Worm (Caenorhabditis elegans) whole organism, L4 larva: ENCODE data around the gene C54D10.9.

ENCODE experiments used
- D1046.2 ChIP-seq: fragments of 200-800 bp; sonication (Bioruptor generic); IDR thresholded peaks from 2 replicates; pipeline ENCODE4 v1.3.6; 2022; ENCODE audit warnings: missing genetic modification characterization, missing compliant biosample characterization
- F10B5.3 ChIP-seq: sonication (generic microtip); optimal IDR thresholded peaks from 2 replicates; lab custom pipeline; 2016; ENCODE audit warnings: mild to moderate bottlenecking, missing genetic modification characterization, missing compliant biosample characterization
- F44E2.7 ChIP-seq: fragments of 200-800 bp; sonication (Bioruptor generic); IDR thresholded peaks from 2 replicates; pipeline ENCODE4 v2.1.2; 2022; ENCODE audit warnings: missing genetic modification characterization, missing compliant biosample characterization
- F49E8.2 ChIP-seq: sonication (generic microtip); optimal IDR thresholded peaks from 2 replicates; lab custom pipeline; 2016; ENCODE audit warnings: missing compliant biosample characterization, mild to moderate bottlenecking, missing genetic modification characterization, borderline replicate concordance
- R02D3.7 ChIP-seq: fragments of 150-350 bp; sonication (generic microtip); optimal IDR thresholded peaks from 3 replicates; lab custom pipeline; 2014; ENCODE audit warnings: missing biosample characterization, missing genetic modification characterization
- T20F7.1 ChIP-seq: fragments of 200-800 bp; sonication (Bioruptor generic); optimal IDR thresholded peaks from 2 replicates; lab custom pipeline; 2018; ENCODE audit warnings: mild to moderate bottlenecking, missing genetic modification characterization, missing compliant biosample characterization
- T26A8.4 ChIP-seq: fragments of 200-800 bp; sonication (Bioruptor generic); IDR thresholded peaks from 2 replicates; pipeline ENCODE4 v1.3.6; 2022; ENCODE audit warnings: missing genetic modification characterization, missing compliant biosample characterization
- Y105C5A.15 ChIP-seq: fragments of 200-800 bp; sonication (Bioruptor generic); IDR thresholded peaks from 2 replicates; pipeline ENCODE4 v1.3.6; 2022; ENCODE audit warnings: missing genetic modification characterization, missing compliant biosample characterization
- Y75B8A.6 ChIP-seq: fragments of 200-800 bp; sonication (Bioruptor generic); IDR thresholded peaks from 2 replicates; pipeline ENCODE4 v1.3.6; 2022; ENCODE audit warnings: missing genetic modification reagents, missing genetic modification characterization, missing compliant biosample characterization
- ZK337.2 ChIP-seq: fragments of 200-800 bp; sonication (Bioruptor generic); IDR thresholded peaks from 2 replicates; pipeline ENCODE4 v1.3.6; 2022; ENCODE audit warnings: missing genetic modification reagents, missing genetic modification characterization, missing compliant biosample characterization
- aly-2 ChIP-seq: sonication (generic microtip); optimal IDR thresholded peaks from 2 replicates; lab custom pipeline; 2018; ENCODE audit warnings: missing biosample characterization, missing genetic modification characterization
- arid-1 ChIP-seq: fragments of 200-800 bp; sonication (Bioruptor generic); conservative IDR thresholded peaks from 2 replicates; pipeline ENCODE4 v1.3.6; 2022; ENCODE audit warnings: missing genetic modification reagents, missing genetic modification characterization, missing compliant biosample characterization
- ceh-20 ChIP-seq: fragments of 200-800 bp; sonication (Bioruptor generic); IDR thresholded peaks from 2 replicates; pipeline ENCODE4 v1.3.6; 2022; ENCODE audit warnings: missing genetic modification reagents, missing genetic modification characterization, missing compliant biosample characterization
- cey-2 ChIP-seq: sonication (generic microtip); optimal IDR thresholded peaks from 3 replicates; lab custom pipeline; 2017; ENCODE audit warnings: missing genetic modification characterization, mild to moderate bottlenecking, missing compliant biosample characterization, antibody characterized with exemption, borderline replicate concordance; ENCODE audit not compliant: insufficient read depth
- daf-16 ChIP-seq, 3 experiments: sonication (generic microtip); optimal IDR thresholded peaks; 2 replicates each; lab custom pipeline; 2016 to 2017; ENCODE audit warnings: missing genetic modification characterization in 3 of 3, missing genetic modification reagents in 3 of 3, mild to moderate bottlenecking in 2 of 3, missing compliant biosample characterization in 2 of 3, missing biosample characterization in 1 of 3, moderate library complexity in 1 of 3
- daf-19 ChIP-seq: fragments of 200-800 bp; sonication (Bioruptor generic); conservative IDR thresholded peaks from 2 replicates; pipeline ENCODE4 v1.3.6; 2022; ENCODE audit warnings: missing genetic modification characterization, missing compliant biosample characterization
- dmd-6 ChIP-seq: fragments of 200-800 bp; sonication (Bioruptor generic); IDR thresholded peaks from 2 replicates; pipeline ENCODE4 v1.3.6; 2022; ENCODE audit warnings: missing genetic modification reagents, missing genetic modification characterization, missing compliant biosample characterization
- dmd-8 ChIP-seq: fragments of 200-800 bp; sonication (Bioruptor generic); IDR thresholded peaks from 2 replicates; pipeline ENCODE4 v1.3.6; 2022; ENCODE audit warnings: missing genetic modification characterization, missing compliant biosample characterization
- dpl-1 ChIP-seq: fragments of 150-350 bp; optimal IDR thresholded peaks from 2 replicates; lab custom pipeline; 2014; ENCODE audit warnings: missing biosample characterization, missing genetic modification reagents, missing genetic modification characterization
- dve-1 ChIP-seq: sonication (generic microtip); optimal IDR thresholded peaks from 2 replicates; lab custom pipeline; 2017; ENCODE audit warnings: antibody characterized with exemption, mild to moderate bottlenecking, missing genetic modification characterization, missing compliant biosample characterization; ENCODE audit not compliant: insufficient read depth
- hif-1 ChIP-seq, 2 experiments: sonication (generic microtip); optimal IDR thresholded peaks; 2 replicates each; lab custom pipeline; 2016 to 2017; ENCODE audit warnings: missing compliant biosample characterization in 2 of 2, missing genetic modification characterization in 2 of 2, missing genetic modification reagents in 2 of 2, missing genotype in 2 of 2, mild to moderate bottlenecking in 1 of 2
- hlh-30 ChIP-seq: sonication (generic microtip); optimal IDR thresholded peaks from 2 replicates; lab custom pipeline; 2017; ENCODE audit warnings: antibody characterized with exemption, mild to moderate bottlenecking, missing genetic modification characterization, missing compliant biosample characterization; ENCODE audit not compliant: insufficient read depth
- hmg-1.1 ChIP-seq: fragments of 200-800 bp; sonication (Bioruptor generic); IDR thresholded peaks from 2 replicates; pipeline ENCODE4 v1.3.6; 2022; ENCODE audit warnings: missing genetic modification reagents, missing genetic modification characterization, missing compliant biosample characterization
- jun-1 ChIP-seq: fragments of 150-350 bp; optimal IDR thresholded peaks from 2 replicates; lab custom pipeline; 2014; ENCODE audit warnings: missing biosample characterization, missing genetic modification reagents, missing genetic modification characterization
- lin-1 ChIP-seq: fragments of 200-800 bp; sonication (Bioruptor generic); IDR thresholded peaks from 2 replicates; pipeline ENCODE4 v1.3.6; 2022; ENCODE audit warnings: missing genetic modification reagents, missing genetic modification characterization, missing compliant biosample characterization
- lin-13 ChIP-seq: fragments of 150-350 bp; optimal IDR thresholded peaks from 2 replicates; lab custom pipeline; 2014; ENCODE audit warnings: missing biosample characterization, missing genetic modification reagents, missing genetic modification characterization
- lin-15B ChIP-seq: fragments of 150-350 bp; sonication (generic microtip); optimal IDR thresholded peaks from 3 replicates; lab custom pipeline; 2014; ENCODE audit warnings: missing biosample characterization, missing genetic modification characterization
- lin-29 ChIP-seq: fragments of 200-800 bp; sonication (Bioruptor generic); IDR thresholded peaks from 2 replicates; pipeline ENCODE4 v1.3.6; 2022; ENCODE audit warnings: missing genetic modification reagents, missing genetic modification characterization, missing compliant biosample characterization
- lin-38 ChIP-seq: fragments of 200-800 bp; sonication (Bioruptor generic); IDR thresholded peaks from 2 replicates; pipeline ENCODE4 v1.3.6; 2022; ENCODE audit warnings: missing genetic modification reagents, missing genetic modification characterization, missing compliant biosample characterization
- lir-3 ChIP-seq: sonication (generic microtip); optimal IDR thresholded peaks from 2 replicates; lab custom pipeline; 2016; ENCODE audit warnings: mild to moderate bottlenecking, missing genetic modification characterization, missing compliant biosample characterization
- mdl-1 ChIP-seq, 2 experiments: fragments of 150-350 bp in 1 of 2; sonication (generic microtip) in 1 of 2; optimal IDR thresholded peaks; 2 replicates each; lab custom pipeline; 2014 to 2017; ENCODE audit warnings: missing biosample characterization in 2 of 2, missing genetic modification characterization in 2 of 2
- mes-2 ChIP-seq: sonication (generic microtip); optimal IDR thresholded peaks from 2 replicates; lab custom pipeline; 2016; ENCODE audit warnings: missing genotype, mild to moderate bottlenecking, missing genetic modification characterization, missing compliant biosample characterization; ENCODE audit not compliant: poor library complexity, severe bottlenecking
- mxl-2 ChIP-seq: fragments of 200-800 bp; sonication (Bioruptor generic); conservative IDR thresholded peaks from 2 replicates; pipeline ENCODE4 v1.3.6; 2022; ENCODE audit warnings: missing genetic modification reagents, missing genetic modification characterization, missing compliant biosample characterization
- mxl-3 ChIP-seq: fragments of 200-800 bp; sonication (Bioruptor generic); optimal IDR thresholded peaks from 2 replicates; lab custom pipeline; 2018; ENCODE audit warnings: mild to moderate bottlenecking, missing genetic modification characterization, missing compliant biosample characterization
- nhr-102 ChIP-seq: sonication (generic microtip); optimal IDR thresholded peaks from 2 replicates; lab custom pipeline; 2016; ENCODE audit warnings: mild to moderate bottlenecking, missing genetic modification characterization, moderate library complexity, missing compliant biosample characterization
- pha-4 ChIP-seq, 2 experiments: fragments of 150-350 bp in 1 of 2; fragments of 200-800 bp in 1 of 2; sonication (Bioruptor generic) in 1 of 2; IDR thresholded peaks in 1 of 2; optimal IDR thresholded peaks in 1 of 2; 2 replicates each; pipeline versions ENCODE4 v1.3.6 to Lab custom; 2014 to 2022; ENCODE audit warnings: missing genetic modification characterization in 2 of 2, missing genetic modification reagents in 2 of 2, missing biosample characterization in 1 of 2, missing compliant biosample characterization in 1 of 2
- rbr-2 ChIP-seq: sonication (generic microtip); optimal IDR thresholded peaks from 2 replicates; lab custom pipeline; 2016; ENCODE audit warnings: missing genotype, missing genetic modification characterization, missing compliant biosample characterization
- saeg-2 ChIP-seq: fragments of 200-800 bp; sonication (Bioruptor generic); IDR thresholded peaks from 2 replicates; pipeline ENCODE4 v1.3.6; 2022; ENCODE audit warnings: missing genetic modification reagents, missing genetic modification characterization, missing compliant biosample characterization
- sdz-12 ChIP-seq: fragments of 200-800 bp; sonication (Bioruptor generic); optimal IDR thresholded peaks from 2 replicates; lab custom pipeline; 2018; ENCODE audit warnings: mild to moderate bottlenecking, missing genetic modification characterization, missing compliant biosample characterization
- set-16 ChIP-seq: fragments of 200-800 bp; sonication (Bioruptor generic); IDR thresholded peaks from 2 replicates; pipeline ENCODE4 v1.3.6; 2022; ENCODE audit warnings: missing genetic modification reagents, missing genetic modification characterization, missing compliant biosample characterization
- tag-97 ChIP-seq: fragments of 200-800 bp; sonication (Bioruptor generic); IDR thresholded peaks from 2 replicates; pipeline ENCODE4 v1.3.6; 2022; ENCODE audit warnings: missing genetic modification characterization, missing compliant biosample characterization
- tra-1 ChIP-seq: fragments of 200-800 bp; sonication (Bioruptor generic); IDR thresholded peaks from 2 replicates; pipeline ENCODE4 v1.3.6; 2022; ENCODE audit warnings: missing genetic modification reagents, missing genetic modification characterization, missing compliant biosample characterization
- vab-7 ChIP-seq: fragments of 200-800 bp; sonication (Bioruptor generic); IDR thresholded peaks from 2 replicates; pipeline ENCODE4 v1.3.6; 2022; ENCODE audit warnings: missing genetic modification reagents, missing genetic modification characterization, missing compliant biosample characterization
- zfp-2 ChIP-seq: sonication (generic microtip); optimal IDR thresholded peaks from 2 replicates; lab custom pipeline; 2016; ENCODE audit warnings: mild to moderate bottlenecking, missing genetic modification characterization, missing compliant biosample characterization
- zfp-3 ChIP-seq: fragments of 200-800 bp; sonication (Bioruptor generic); conservative IDR thresholded peaks from 2 replicates; pipeline ENCODE4 v1.3.6; 2022; ENCODE audit warnings: missing genetic modification reagents, missing genetic modification characterization, missing compliant biosample characterization
- zip-2 ChIP-seq: fragments of 150-350 bp; optimal IDR thresholded peaks from 2 replicates; lab custom pipeline; 2014; ENCODE audit warnings: missing biosample characterization, missing genetic modification characterization
- ztf-11 ChIP-seq: fragments of 150-350 bp; optimal IDR thresholded peaks from 2 replicates; lab custom pipeline; 2014; ENCODE audit warnings: missing biosample characterization, missing genetic modification characterization
- ztf-7 ChIP-seq: fragments of 150-350 bp; optimal IDR thresholded peaks from 2 replicates; lab custom pipeline; 2014; ENCODE audit warnings: missing biosample characterization, missing genetic modification characterization

Gene C54D10.9

ce11 chrV:12491070-12491643 is 44.2 kb downstream of the C54D10.9 start:
- TF ChIP-seq hmg-1.1 (GFP tag; lab: Robert Waterston, UW) = peak; percentile 63; the same call in 1 of the 2 replicates
- peak; percentile 68 for TF ChIP-seq lin-38 (GFP tag; lab: Robert Waterston, UW)
- TF ChIP-seq pha-4 (GFP tag; IDR thresholded peaks at IDR 0.05; lab: Robert Waterston, UW) = peak; percentile 60; the same call in 1 of the 2 replicates
- TF ChIP-seq pha-4 (tag; optimal IDR thresholded peaks at IDR 0.05; lab: Kevin White, UChicago) = no peak
- no peak for TF ChIP-seq F44E2.7 (GFP tag; lab: Robert Waterston, UW)
- TF ChIP-seq rbr-2 (tag; lab: Kevin White, UChicago) = peak; percentile 60
- no peak for TF ChIP-seq D1046.2 (GFP tag; lab: Robert Waterston, UW)
- peak; percentile 76 for TF ChIP-seq arid-1 (GFP tag; lab: Robert Waterston, UW)
- peak; percentile 92 for TF ChIP-seq F49E8.2 (tag; lab: Kevin White, UChicago)
- TF ChIP-seq Y75B8A.6 = no peak
- TF ChIP-seq dpl-1 (GFP tag; lab: Kevin White, UChicago) = peak; percentile 28
- 0 out of 2 replicates have a peak, but pooled peaks have one; percentile 30 for TF ChIP-seq zfp-3 (GFP tag; lab: Robert Waterston, UW)
- no peak for TF ChIP-seq set-16
- TF ChIP-seq ztf-11 (tag; lab: Kevin White, UChicago) = no peak
- TF ChIP-seq lin-13 (GFP tag; lab: Kevin White, UChicago) = peak; percentile 74
- no peak for TF ChIP-seq lin-29 (GFP tag; lab: Robert Waterston, UW)
- TF ChIP-seq hlh-30 = peak; percentile 70
- TF ChIP-seq Y105C5A.15 (GFP tag; lab: Robert Waterston, UW) = no peak
- 0 out of 2 replicates have a peak, but pooled peaks have one; percentile 29 for TF ChIP-seq dmd-8
- TF ChIP-seq daf-19 (GFP tag; lab: Robert Waterston, UW) = no peak
- TF ChIP-seq lir-3 = no peak
- TF ChIP-seq zip-2 (tag; lab: Kevin White, UChicago) = peak; percentile 16
- TF ChIP-seq vab-7 = no peak
- no peak for TF ChIP-seq jun-1
- TF ChIP-seq ceh-20 (GFP tag; lab: Robert Waterston, UW) = no peak
- TF ChIP-seq F10B5.3 (tag; lab: Kevin White, UChicago) = peak; percentile 77
- TF ChIP-seq mxl-2 (GFP tag; lab: Robert Waterston, UW) = no peak
- no peak for TF ChIP-seq sdz-12 (GFP tag; lab: Kevin White, UChicago)
- no peak for TF ChIP-seq hif-1 (tag; optimal IDR thresholded peaks at IDR 0.05; lab: Kevin White, UChicago)
- TF ChIP-seq mxl-3 (GFP tag; lab: Kevin White, UChicago) = peak; percentile 54
- peak; percentile 68 for TF ChIP-seq dmd-6 (GFP tag; lab: Robert Waterston, UW)
- no peak for TF ChIP-seq aly-2 (tag; lab: Kevin White, UChicago)
- peak; percentile 44 for TF ChIP-seq T20F7.1 (GFP tag; lab: Kevin White, UChicago)
- peak; percentile 92 for TF ChIP-seq dve-1 (tag; lab: Kevin White, UChicago)
- peak; percentile 31 to 47 for TF ChIP-seq mdl-1 (tag; optimal IDR thresholded peaks at IDR 0.05; lab: Kevin White, UChicago)
- peak; percentile 55; the same call in 1 of the 2 replicates for TF ChIP-seq tra-1 (GFP tag; lab: Robert Waterston, UW)
- TF ChIP-seq tag-97 = no peak
- no peak for TF ChIP-seq R02D3.7 (tag; lab: Kevin White, UChicago)
- TF ChIP-seq ztf-7 (tag; lab: Kevin White, UChicago) = peak; percentile 52
- peak; percentile 85 for TF ChIP-seq nhr-102 (tag; lab: Kevin White, UChicago)
- no peak for TF ChIP-seq cey-2
- no peak for TF ChIP-seq saeg-2
- peak; percentile 92 for TF ChIP-seq T26A8.4 (GFP tag; lab: Robert Waterston, UW)
- TF ChIP-seq daf-16 (GFP tag; optimal IDR thresholded peaks at IDR 0.05; lab: Kevin White, UChicago) = peak; percentile 38 to 87
- peak; percentile 84 for TF ChIP-seq daf-16 (tag; optimal IDR thresholded peaks at IDR 0.05; lab: Kevin White, UChicago)
- peak; percentile 74 for TF ChIP-seq lin-1
- TF ChIP-seq zfp-2 (tag; lab: Kevin White, UChicago) = no peak
- peak; percentile 90 for TF ChIP-seq mes-2 (tag; lab: Kevin White, UChicago)
- no peak for TF ChIP-seq lin-15B (tag; lab: Kevin White, UChicago)
- TF ChIP-seq ZK337.2 = 0 out of 2 replicates have a peak, but pooled peaks have one; percentile 3
